Worm (Caenorhabditis elegans) whole organism, early embryonic: ENCODE results near the gene R11D1.1.

Source experiments
- B0310.2 ChIP-seq: sonication (generic microtip); optimal IDR thresholded peaks from 2 replicates; lab custom pipeline; 2016; ENCODE audit warnings: mild to moderate bottlenecking, missing genetic modification characterization, missing compliant biosample characterization
- aly-1 ChIP-seq: sonication (generic microtip); optimal IDR thresholded peaks from 2 replicates; lab custom pipeline; 2016; ENCODE audit warnings: missing genetic modification characterization, missing compliant biosample characterization
- ama-1 ChIP-seq: fragments of 150-350 bp; optimal IDR thresholded peaks from 2 replicates; lab custom pipeline; 2014
- ceh-13 ChIP-seq: fragments of 200-800 bp; sonication (Bioruptor generic); optimal IDR thresholded peaks from 2 replicates; lab custom pipeline; 2018; ENCODE audit warnings: mild to moderate bottlenecking, missing genetic modification characterization, missing compliant biosample characterization
- ets-7 ChIP-seq: sonication (generic microtip); optimal IDR thresholded peaks from 2 replicates; lab custom pipeline; 2016; ENCODE audit warnings: missing genotype, missing genetic modification characterization, missing compliant biosample characterization
- flt-1 ChIP-seq: fragments of 200-800 bp; sonication (Bioruptor generic); IDR thresholded peaks from 2 replicates; pipeline ENCODE4 v1.3.6; 2022; ENCODE audit warnings: missing genetic modification characterization, missing compliant biosample characterization
- hmbx-1 ChIP-seq: sonication (generic microtip); optimal IDR thresholded peaks from 2 replicates; lab custom pipeline; 2016; ENCODE audit warnings: mild to moderate bottlenecking, missing genetic modification characterization, missing compliant biosample characterization
- hnd-1 ChIP-seq: sonication (generic microtip); optimal IDR thresholded peaks from 2 replicates; lab custom pipeline; 2016; ENCODE audit warnings: missing genetic modification characterization, missing compliant biosample characterization
- pes-1 ChIP-seq: fragments of 200-800 bp; sonication (Bioruptor generic); IDR thresholded peaks from 2 replicates; pipeline ENCODE4 v1.3.6; 2022; ENCODE audit warnings: missing genetic modification reagents, missing genetic modification characterization, missing compliant biosample characterization
- scrt-1 ChIP-seq: fragments of 200-800 bp; sonication (Bioruptor generic); IDR thresholded peaks from 2 replicates; pipeline ENCODE4 v1.3.6; 2022; ENCODE audit warnings: missing genetic modification characterization, missing compliant biosample characterization
- sea-1 ChIP-seq: fragments of 200-800 bp; sonication (Bioruptor generic); conservative IDR thresholded peaks from 2 replicates; pipeline ENCODE4 v1.3.6; 2022; ENCODE audit warnings: missing genetic modification characterization, missing compliant biosample characterization

ce11 chrV:12695968-12696367, 8.2 kb upstream of the R11D1.1 start, which contains the start of gene K10C8.4:
- TF ChIP-seq B0310.2 (tag; lab: Kevin White, UChicago), result no peak
- no peak for TF ChIP-seq hmbx-1 (tag; lab: Kevin White, UChicago)
- no peak for TF ChIP-seq scrt-1 (GFP tag; lab: Robert Waterston, UW)
- no peak for TF ChIP-seq pes-1
- TF ChIP-seq sea-1 (GFP tag; lab: Robert Waterston, UW), result no peak
- TF ChIP-seq aly-1 (tag; lab: Kevin White, UChicago), result no peak
- TF ChIP-seq ama-1, result no peak
- TF ChIP-seq hnd-1 (tag; lab: Kevin White, UChicago), result no peak
- no peak for TF ChIP-seq ceh-13 (GFP tag; lab: Kevin White, UChicago)
- no peak for TF ChIP-seq ets-7 (tag; lab: Kevin White, UChicago)
- no peak for TF ChIP-seq flt-1 (GFP tag; lab: Robert Waterston, UW)
